Fruit fly (Drosophila melanogaster) whole organism, prepupa: ENCODE measurements around the gene CG10011.
A peak's percentile ranks its signal among the peaks of the same experiment; 100 is the strongest.

ENCODE experiments used
- Blimp-1 ChIP-seq: fragments of 200-800 bp; sonication (Bioruptor generic); optimal IDR thresholded peaks from 3 replicates; lab custom pipeline; 2017; ENCODE audit warnings: missing biosample characterization, missing genetic modification characterization, mild to moderate bottlenecking, moderate library complexity, missing genetic modification reagents
- CG10631 ChIP-seq: fragments of 200-800 bp; sonication (Bioruptor generic); optimal IDR thresholded peaks from 2 replicates; lab custom pipeline; 2016; ENCODE audit warnings: missing biosample characterization, missing genetic modification characterization
- CG11294 ChIP-seq: fragments of 200-800 bp; sonication (Bioruptor generic); IDR thresholded peaks from 2 replicates; pipeline ENCODE4 v1.3.6; 2022; ENCODE audit warnings: missing biosample characterization, missing genetic modification characterization
- CG1621 ChIP-seq: fragments of 200-800 bp; sonication (Bioruptor generic); optimal IDR thresholded peaks from 3 replicates; lab custom pipeline; 2018; ENCODE audit warnings: missing biosample characterization, mild to moderate bottlenecking, missing genetic modification characterization
- CG3919 ChIP-seq: fragments of 200-800 bp; sonication (Bioruptor generic); optimal IDR thresholded peaks from 3 replicates; lab custom pipeline; 2016; ENCODE audit warnings: missing biosample characterization, missing genetic modification characterization
- CG6808 ChIP-seq: fragments of 200-800 bp; sonication (Bioruptor generic); optimal IDR thresholded peaks from 3 replicates; lab custom pipeline; 2017; ENCODE audit warnings: missing biosample characterization, missing genetic modification characterization, mild to moderate bottlenecking, moderate library complexity, missing genetic modification reagents
- CG6854 ChIP-seq: fragments of 200-800 bp; sonication (Bioruptor generic); optimal IDR thresholded peaks from 2 replicates; lab custom pipeline; 2017; ENCODE audit warnings: missing biosample characterization, mild to moderate bottlenecking, missing genetic modification characterization
- CG7368 ChIP-seq: fragments of 200-800 bp; sonication (Bioruptor generic); optimal IDR thresholded peaks from 3 replicates; lab custom pipeline; 2016; ENCODE audit warnings: missing biosample characterization, missing genetic modification characterization
- CG8119 ChIP-seq: fragments of 200-800 bp; sonication (Bioruptor generic); IDR thresholded peaks from 3 replicates; pipeline ENCODE4 v1.3.6; 2022; ENCODE audit warnings: missing biosample characterization, missing genetic modification characterization
- CG8319 ChIP-seq: fragments of 200-800 bp; sonication (Bioruptor generic); optimal IDR thresholded peaks from 3 replicates; lab custom pipeline; 2016; ENCODE audit warnings: missing biosample characterization, missing genetic modification characterization
- Eip75B ChIP-seq: fragments of 200-800 bp; sonication (Bioruptor generic); optimal IDR thresholded peaks from 3 replicates; lab custom pipeline; 2016; ENCODE audit warnings: missing biosample characterization, missing genetic modification characterization
- Eip78C ChIP-seq: fragments of 200-800 bp; sonication (Bioruptor generic); peaks from one replicate; lab custom pipeline; 2016; ENCODE audit warnings: missing biosample characterization, missing genetic modification characterization
- Eip93F ChIP-seq: fragments of 200-800 bp; sonication (Bioruptor generic); optimal IDR thresholded peaks from 2 replicates; lab custom pipeline; 2016; ENCODE audit warnings: missing biosample characterization, mild to moderate bottlenecking, missing genetic modification characterization
- Ets21C ChIP-seq: fragments of 200-800 bp; sonication (Bioruptor generic); optimal IDR thresholded peaks from 3 replicates; lab custom pipeline; 2016; ENCODE audit warnings: missing biosample characterization, missing genetic modification characterization
- Ets96B ChIP-seq: fragments of 200-800 bp; optimal IDR thresholded peaks from 2 replicates; lab custom pipeline; 2019; ENCODE audit warnings: missing biosample characterization, mild to moderate bottlenecking, missing genetic modification characterization, moderate library complexity
- Gug ChIP-seq: fragments of 200-800 bp; sonication (Bioruptor generic); IDR thresholded peaks from 2 replicates; pipeline ENCODE4 v1.3.6; 2022; ENCODE audit warnings: missing biosample characterization, missing genetic modification characterization
- Hr38 ChIP-seq: sonication (Bioruptor generic); optimal IDR thresholded peaks from 2 replicates; lab custom pipeline; 2016; ENCODE audit warnings: missing biosample characterization, missing genetic modification characterization
- Hr39 ChIP-seq: fragments of 200-800 bp; sonication (Bioruptor generic); optimal IDR thresholded peaks from 2 replicates; lab custom pipeline; 2016; ENCODE audit warnings: missing biosample characterization, missing genetic modification characterization
- Hr4 ChIP-seq: fragments of 200-800 bp; sonication (Bioruptor generic); optimal IDR thresholded peaks from 3 replicates; lab custom pipeline; 2016; ENCODE audit warnings: missing biosample characterization, missing genetic modification characterization
- Met ChIP-seq: fragments of 200-800 bp; sonication (Bioruptor generic); optimal IDR thresholded peaks from 3 replicates; lab custom pipeline; 2016; ENCODE audit warnings: missing biosample characterization, missing genetic modification characterization
- Smox ChIP-seq: fragments of 200-800 bp; sonication (Bioruptor generic); optimal IDR thresholded peaks from 3 replicates; lab custom pipeline; 2016; ENCODE audit warnings: missing biosample characterization, missing genetic modification characterization
- Sox102F ChIP-seq: fragments of 200-800 bp; sonication (Bioruptor generic); optimal IDR thresholded peaks from 2 replicates; lab custom pipeline; 2016; ENCODE audit warnings: missing biosample characterization, mild to moderate bottlenecking, missing genetic modification characterization
- Sox15 ChIP-seq: fragments of 200-800 bp; sonication (Bioruptor generic); optimal IDR thresholded peaks from 3 replicates; lab custom pipeline; 2016; ENCODE audit warnings: missing biosample characterization, missing genetic modification characterization
- acj6 ChIP-seq: fragments of 200-800 bp; sonication (Bioruptor generic); optimal IDR thresholded peaks from 3 replicates; lab custom pipeline; 2016; ENCODE audit warnings: missing biosample characterization, missing genetic modification characterization
- cyc ChIP-seq: fragments of 200-800 bp; sonication (Bioruptor generic); optimal IDR thresholded peaks from 3 replicates; lab custom pipeline; 2016; ENCODE audit warnings: missing biosample characterization, missing genetic modification characterization
- dac ChIP-seq: fragments of 200-800 bp; sonication (Bioruptor generic); optimal IDR thresholded peaks from 2 replicates; lab custom pipeline; 2017; ENCODE audit warnings: missing biosample characterization, mild to moderate bottlenecking, missing genetic modification characterization
- dsx ChIP-seq: fragments of 200-800 bp; optimal IDR thresholded peaks from 3 replicates; lab custom pipeline; 2019; ENCODE audit warnings: missing biosample characterization, mild to moderate bottlenecking, missing genetic modification characterization, moderate library complexity; ENCODE audit not compliant: poor library complexity, severe bottlenecking
- eg ChIP-seq: fragments of 200-800 bp; sonication (Bioruptor generic); IDR thresholded peaks from 3 replicates; pipeline ENCODE4 v1.3.6; 2022; ENCODE audit warnings: missing biosample characterization, missing genetic modification characterization
- esn ChIP-seq: fragments of 200-800 bp; sonication (Bioruptor generic); optimal IDR thresholded peaks from 2 replicates; lab custom pipeline; 2016; ENCODE audit warnings: missing biosample characterization, mild to moderate bottlenecking, missing genetic modification characterization, moderate library complexity
- fkh ChIP-seq: fragments of 200-800 bp; sonication (Bioruptor generic); optimal IDR thresholded peaks from 3 replicates; lab custom pipeline; 2017; ENCODE audit warnings: missing biosample characterization, mild to moderate bottlenecking, missing genetic modification characterization, moderate library complexity
- lz ChIP-seq: fragments of 200-800 bp; sonication (Bioruptor generic); optimal IDR thresholded peaks from 3 replicates; lab custom pipeline; 2016; ENCODE audit warnings: missing biosample characterization, missing genetic modification characterization
- net ChIP-seq: fragments of 200-800 bp; sonication (Bioruptor generic); optimal IDR thresholded peaks from 3 replicates; lab custom pipeline; 2016; ENCODE audit warnings: missing biosample characterization, missing genetic modification characterization
- pdm3 ChIP-seq: fragments of 200-800 bp; sonication (Bioruptor generic); optimal IDR thresholded peaks from 3 replicates; lab custom pipeline; 2016; ENCODE audit warnings: missing biosample characterization, missing genetic modification characterization
- salr ChIP-seq, 2 experiments: fragments of 200-800 bp; sonication (Bioruptor generic); optimal IDR thresholded peaks; 3 replicates each; lab custom pipeline; 2016 to 2018; ENCODE audit warnings: missing biosample characterization in 2 of 2, missing genetic modification characterization in 2 of 2, mild to moderate bottlenecking in 1 of 2
- ss ChIP-seq, 2 experiments: fragments of 200-800 bp; sonication (Bioruptor generic); optimal IDR thresholded peaks; 2 replicates in 1 of 2; 3 replicates in 1 of 2; lab custom pipeline; 2017 to 2018; ENCODE audit warnings: mild to moderate bottlenecking in 2 of 2, missing biosample characterization in 2 of 2, missing genetic modification characterization in 2 of 2, moderate library complexity in 1 of 2
- topi ChIP-seq: fragments of 200-800 bp; sonication (Bioruptor generic); optimal IDR thresholded peaks from 3 replicates; lab custom pipeline; 2016; ENCODE audit warnings: missing biosample characterization, missing genetic modification characterization

Gene CG10011

DNA sequence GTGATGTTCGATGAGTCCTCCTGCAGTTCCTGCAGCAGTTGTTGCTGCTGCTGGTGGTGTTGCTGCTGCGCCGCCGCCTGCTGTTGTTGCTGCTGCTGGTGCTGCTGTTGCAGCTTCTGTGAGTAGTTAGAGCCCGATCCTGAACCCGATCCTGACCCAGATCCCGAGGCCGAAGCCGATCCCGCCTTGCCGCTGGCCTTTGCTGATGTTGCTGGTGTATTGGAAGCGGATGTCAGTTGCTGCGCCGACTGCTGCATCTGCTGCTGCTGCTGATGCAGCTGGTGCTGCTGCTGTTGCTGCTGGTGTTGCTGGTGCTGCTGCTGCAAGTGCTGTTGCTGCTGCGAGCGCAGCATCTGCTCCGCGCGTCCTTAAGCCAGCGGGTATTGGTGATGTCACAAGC lies 52.3 kb downstream of the CG10011 start:
- TF ChIP-seq Sox102F (GFP tag; lab: Kevin White, UChicago) = no peak
- no peak for TF ChIP-seq Hr4
- no peak for TF ChIP-seq CG8319
- no peak for TF ChIP-seq Ets96B (tag; lab: Kevin White, UChicago)

DNA sequence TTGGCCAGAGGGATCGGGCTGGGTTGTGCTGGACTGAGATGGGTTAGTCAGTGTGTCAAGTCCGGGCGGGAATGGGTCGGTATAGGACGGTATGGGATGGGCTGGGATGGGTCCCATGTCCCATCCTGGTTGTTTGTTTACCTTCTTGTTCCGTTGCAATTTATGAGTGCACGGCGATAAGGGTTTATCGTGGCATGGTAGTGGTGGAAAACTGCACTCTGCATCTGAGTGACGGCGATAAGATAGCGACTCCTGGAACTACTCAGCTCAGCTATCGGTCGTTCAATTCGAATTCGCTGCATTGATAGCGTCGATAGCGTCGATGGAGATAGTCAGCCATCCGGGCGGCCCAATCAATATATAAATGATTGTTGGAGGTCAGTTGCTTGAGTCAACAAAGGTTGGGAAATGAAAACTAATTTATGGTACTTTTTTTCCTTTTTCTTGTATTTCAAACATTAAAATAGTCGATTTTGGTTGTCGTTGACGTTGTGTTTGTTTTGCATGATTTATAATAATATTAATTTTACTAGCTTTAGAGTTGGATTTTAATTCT lies 54.3 kb downstream of the CG10011 start:
- TF ChIP-seq esn = no peak
- TF ChIP-seq ss (GFP tag; optimal IDR thresholded peaks at IDR 0.05; lab: Kevin White, UChicago) = no peak
- TF ChIP-seq eg (GFP tag; lab: Robert Waterston, UW) = no peak
- peak; percentile 14 for TF ChIP-seq Eip78C
- no peak for TF ChIP-seq net (GFP tag; lab: Kevin White, UChicago)
- no peak for TF ChIP-seq Met (GFP tag; lab: Kevin White, UChicago)
- no peak for TF ChIP-seq Smox (GFP tag; lab: Kevin White, UChicago)
- TF ChIP-seq CG8119 (GFP tag; lab: Robert Waterston, UW) = no peak
- no peak for TF ChIP-seq CG7368 (GFP tag; lab: Kevin White, UChicago)
- TF ChIP-seq CG10631 = no peak
- no peak for TF ChIP-seq CG6808 (GFP tag; lab: Kevin White, UChicago)
- no peak for TF ChIP-seq dac (GFP tag; lab: Kevin White, UChicago)
- TF ChIP-seq pdm3 (GFP tag; lab: Kevin White, UChicago) = no peak
- no peak for TF ChIP-seq Blimp-1
- TF ChIP-seq fkh (GFP tag; lab: Kevin White, UChicago) = peak; percentile 95

dm6 chr3R:28580013-28580412 lies 54.9 kb downstream of the CG10011 start:
- no peak for TF ChIP-seq topi (GFP tag; lab: Kevin White, UChicago)
- no peak for TF ChIP-seq Gug
- TF ChIP-seq Ets21C = no peak
- TF ChIP-seq salr (GFP tag; optimal IDR thresholded peaks at IDR 0.05; lab: Kevin White, UChicago) = no peak
- TF ChIP-seq CG8119 (GFP tag; lab: Robert Waterston, UW) = no peak
- no peak for TF ChIP-seq CG6854 (GFP tag; lab: Kevin White, UChicago)
- no peak for TF ChIP-seq Eip93F (GFP tag; lab: Kevin White, UChicago)
- no peak for TF ChIP-seq ss (GFP tag; optimal IDR thresholded peaks at IDR 0.05; lab: Kevin White, UChicago)
- no peak for TF ChIP-seq Ets96B (tag; lab: Kevin White, UChicago)
- no peak for TF ChIP-seq acj6 (GFP tag; lab: Kevin White, UChicago)
- TF ChIP-seq Sox15 (GFP tag; lab: Kevin White, UChicago) = no peak
- no peak for TF ChIP-seq CG11294 (GFP tag; lab: Robert Waterston, UW)
- TF ChIP-seq CG1621 (tag; lab: Kevin White, UChicago) = no peak
- no peak for TF ChIP-seq dsx (GFP tag; lab: Kevin White, UChicago)
- no peak for TF ChIP-seq net (GFP tag; lab: Kevin White, UChicago)

- TF ChIP-seq CG10631 (no peak), CG3919 (GFP tag; lab: Kevin White, UChicago) (no peak), Met (GFP tag; lab: Kevin White, UChicago) (no peak), Hr39 (GFP tag; lab: Kevin White, UChicago) (no peak)
These were observed 55.4 kb downstream of the CG10011 start for dm6 chr3R:28579501-28579900.

DNA sequence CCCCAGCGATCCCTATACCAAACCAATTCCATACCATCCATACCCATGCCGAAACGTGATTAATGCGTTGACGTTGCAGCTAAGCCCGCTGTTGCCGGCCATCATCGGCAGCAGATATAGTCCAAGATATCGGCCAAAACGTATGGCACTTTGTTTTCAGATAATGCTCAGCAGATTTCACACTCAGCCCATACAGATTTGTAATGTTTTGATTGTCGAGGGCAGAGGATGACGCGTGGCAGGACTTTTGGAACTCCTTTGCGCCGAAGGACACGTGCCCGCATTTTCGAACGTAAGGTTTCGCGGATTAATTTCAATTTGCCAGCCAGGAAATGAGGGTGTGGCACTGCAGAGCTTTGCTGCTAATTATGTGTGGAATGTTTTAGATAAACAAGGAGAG lies 58.1 kb downstream of the CG10011 start:
- TF ChIP-seq Gug (no peak), lz (GFP tag; lab: Kevin White, UChicago) (no peak), dac (GFP tag; lab: Kevin White, UChicago) (no peak), cyc (GFP tag; lab: Kevin White, UChicago) (no peak), CG1621 (tag; lab: Kevin White, UChicago) (no peak), Hr38 (no peak), Eip75B (no peak)
